Fruit fly (Drosophila melanogaster) whole organism, embryonic: ENCODE measurements around the gene CG10996.

Experiments used
- Atf-2 ChIP-seq: fragments of 200-800 bp; sonication (Bioruptor generic); optimal IDR thresholded peaks from 2 replicates; lab custom pipeline; 2016; ENCODE audit warnings: missing biosample characterization, missing genetic modification characterization
- Atf6 ChIP-seq: fragments of 200-800 bp; sonication (Bioruptor generic); IDR thresholded peaks from 2 replicates; pipeline ENCODE4 v1.3.6; 2022; ENCODE audit warnings: missing biosample characterization, missing genetic modification characterization
- CG10267 ChIP-seq: fragments of 200-800 bp; sonication (Bioruptor generic); optimal IDR thresholded peaks from 2 replicates; lab custom pipeline; 2018; ENCODE audit warnings: missing biosample characterization, mild to moderate bottlenecking, missing genetic modification characterization, moderate library complexity
- CG10979 ChIP-seq: fragments of 200-800 bp; sonication (Bioruptor generic); optimal IDR thresholded peaks from 2 replicates; lab custom pipeline; 2018; ENCODE audit warnings: missing biosample characterization, mild to moderate bottlenecking, missing genetic modification characterization, moderate library complexity
- CG12744 ChIP-seq: fragments of 200-800 bp; sonication (Bioruptor generic); optimal IDR thresholded peaks from 2 replicates; lab custom pipeline; 2016; ENCODE audit warnings: missing biosample characterization, missing genetic modification characterization
- CG13894 ChIP-seq: fragments of 200-800 bp; sonication (Bioruptor generic); optimal IDR thresholded peaks from 3 replicates; lab custom pipeline; 2018; ENCODE audit warnings: missing biosample characterization, mild to moderate bottlenecking, missing genetic modification characterization, moderate library complexity
- CG14014 ChIP-seq: fragments of 200-800 bp; sonication (Bioruptor generic); IDR thresholded peaks from 2 replicates; pipeline ENCODE4 v1.3.6; 2022; ENCODE audit warnings: missing biosample characterization, missing genetic modification characterization
- CG15073 ChIP-seq: fragments of 200-800 bp; sonication (Bioruptor generic); optimal IDR thresholded peaks from 2 replicates; lab custom pipeline; 2016; ENCODE audit warnings: missing biosample characterization, missing genetic modification characterization
- CG15269 ChIP-seq: fragments of 200-800 bp; sonication (Bioruptor generic); optimal IDR thresholded peaks from 2 replicates; lab custom pipeline; 2018; ENCODE audit warnings: missing biosample characterization, mild to moderate bottlenecking, missing genetic modification characterization, moderate library complexity
- CG1603 ChIP-seq: fragments of 200-800 bp; sonication (Bioruptor generic); optimal IDR thresholded peaks from 2 replicates; lab custom pipeline; 2019; ENCODE audit warnings: missing biosample characterization, mild to moderate bottlenecking, missing genetic modification characterization, moderate library complexity
- CG17359 ChIP-seq: fragments of 200-800 bp; sonication (Bioruptor generic); optimal IDR thresholded peaks from 3 replicates; lab custom pipeline; 2018; ENCODE audit warnings: missing biosample characterization, mild to moderate bottlenecking, missing genetic modification characterization, moderate library complexity
- CG2199 ChIP-seq: fragments of 200-800 bp; sonication (Bioruptor generic); IDR thresholded peaks from 3 replicates; pipeline ENCODE4 v1.3.6; 2022; ENCODE audit warnings: missing biosample characterization, missing genetic modification characterization
- CG3163 ChIP-seq: fragments of 200-800 bp; sonication (Bioruptor generic); optimal IDR thresholded peaks from 3 replicates; lab custom pipeline; 2016; ENCODE audit warnings: missing biosample characterization, missing genetic modification characterization
- CG3995 ChIP-seq: fragments of 200-800 bp; sonication (Bioruptor generic); optimal IDR thresholded peaks from 3 replicates; lab custom pipeline; 2016; ENCODE audit warnings: missing biosample characterization, missing genetic modification characterization
- CG7786 ChIP-seq: fragments of 200-800 bp; sonication (Bioruptor generic); optimal IDR thresholded peaks from 2 replicates; lab custom pipeline; 2016; ENCODE audit warnings: missing biosample characterization, missing genetic modification characterization
- CG8924 ChIP-seq: fragments of 200-800 bp; optimal IDR thresholded peaks from 3 replicates; lab custom pipeline; 2019; ENCODE audit warnings: missing biosample characterization, mild to moderate bottlenecking, missing genetic modification characterization, moderate library complexity
- CHES-1-like ChIP-seq: fragments of 200-800 bp; sonication (Bioruptor generic); optimal IDR thresholded peaks from 2 replicates; lab custom pipeline; 2016; ENCODE audit warnings: missing biosample characterization, missing genetic modification characterization
- D19B ChIP-seq: fragments of 200-800 bp; sonication (Bioruptor generic); optimal IDR thresholded peaks from 2 replicates; lab custom pipeline; 2017; ENCODE audit warnings: missing biosample characterization, mild to moderate bottlenecking, missing genetic modification characterization
- Dip2 ChIP-seq: fragments of 200-800 bp; sonication (Bioruptor generic); IDR thresholded peaks from 2 replicates; pipeline ENCODE4 v1.3.6; 2022; ENCODE audit warnings: missing biosample characterization, missing genetic modification characterization
- Doc2 ChIP-seq: fragments of 200-800 bp; sonication (Bioruptor generic); IDR thresholded peaks from 2 replicates; pipeline ENCODE4 v1.3.6; 2022; ENCODE audit warnings: missing biosample characterization, missing genetic modification characterization
- Elba2 ChIP-seq: fragments of 200-800 bp; sonication (Bioruptor generic); optimal IDR thresholded peaks from 3 replicates; lab custom pipeline; 2016; ENCODE audit warnings: missing biosample characterization, missing genetic modification characterization
- Ets65A ChIP-seq: fragments of 200-800 bp; sonication (Bioruptor generic); peaks from one replicate; lab custom pipeline; 2016; ENCODE audit warnings: missing biosample characterization, missing genetic modification characterization
- Fer1 ChIP-seq: fragments of 200-800 bp; sonication (Bioruptor generic); optimal IDR thresholded peaks from 2 replicates; lab custom pipeline; 2017; ENCODE audit warnings: missing biosample characterization, mild to moderate bottlenecking, missing genetic modification characterization
- Gsc ChIP-seq: fragments of 200-800 bp; sonication (Bioruptor generic); IDR thresholded peaks from 2 replicates; pipeline ENCODE4 v1.3.6; 2022; ENCODE audit warnings: missing biosample characterization, missing genetic modification characterization
- H15 ChIP-seq: fragments of 200-800 bp; sonication (Bioruptor generic); IDR thresholded peaks from 3 replicates; pipeline ENCODE4 v1.3.6; 2022; ENCODE audit warnings: missing biosample characterization, missing genetic modification characterization
- HLH3B ChIP-seq: fragments of 200-800 bp; sonication (Bioruptor generic); IDR thresholded peaks from 2 replicates; pipeline ENCODE4 v1.3.6; 2022; ENCODE audit warnings: missing biosample characterization, missing genetic modification characterization
- Lhr ChIP-seq: fragments of 200-800 bp; sonication (Bioruptor generic); optimal IDR thresholded peaks from 3 replicates; lab custom pipeline; 2017; ENCODE audit warnings: mild to moderate bottlenecking, missing biosample characterization, missing genetic modification reagents, missing genetic modification characterization
- Max ChIP-seq: fragments of 200-800 bp; sonication (Bioruptor generic); optimal IDR thresholded peaks from 2 replicates; lab custom pipeline; 2016; ENCODE audit warnings: missing biosample characterization, mild to moderate bottlenecking, missing genetic modification characterization
- Ptx1 ChIP-seq: fragments of 200-800 bp; sonication (Bioruptor generic); IDR thresholded peaks from 2 replicates; pipeline ENCODE4 v1.3.6; 2022; ENCODE audit warnings: missing biosample characterization, missing genetic modification characterization
- Sox100B ChIP-seq: fragments of 200-800 bp; sonication (Bioruptor generic); optimal IDR thresholded peaks from 3 replicates; lab custom pipeline; 2018; ENCODE audit warnings: missing biosample characterization, mild to moderate bottlenecking, missing genetic modification characterization
- Taf1 ChIP-seq: fragments of 200-800 bp; sonication (Bioruptor generic); IDR thresholded peaks from 2 replicates; pipeline ENCODE4 v1.3.6; 2022; ENCODE audit warnings: missing biosample characterization, missing genetic modification characterization
- bab2 ChIP-seq: fragments of 200-800 bp; sonication (Bioruptor generic); optimal IDR thresholded peaks from 2 replicates; lab custom pipeline; 2016; ENCODE audit warnings: missing biosample characterization, missing genetic modification characterization
- bsh ChIP-seq, 2 experiments: fragments of 200-800 bp; sonication (Bioruptor generic); optimal IDR thresholded peaks; 2 replicates each; lab custom pipeline; 2017 to 2018; ENCODE audit warnings: mild to moderate bottlenecking in 2 of 2, missing biosample characterization in 2 of 2, missing genetic modification characterization in 2 of 2, moderate library complexity in 1 of 2
- esg ChIP-seq: fragments of 200-800 bp; sonication (Bioruptor generic); conservative IDR thresholded peaks from 2 replicates; pipeline ENCODE4 v1.3.6; 2022; ENCODE audit warnings: missing biosample characterization, missing genetic modification characterization
- fd3F ChIP-seq: fragments of 200-800 bp; sonication (Bioruptor generic); optimal IDR thresholded peaks from 2 replicates; lab custom pipeline; 2018; ENCODE audit warnings: missing biosample characterization, mild to moderate bottlenecking, missing genetic modification characterization, moderate library complexity
- her ChIP-seq: fragments of 200-800 bp; sonication (Bioruptor generic); optimal IDR thresholded peaks from 2 replicates; lab custom pipeline; 2016; ENCODE audit warnings: missing biosample characterization, missing genetic modification characterization
- kay ChIP-seq: fragments of 200-800 bp; sonication (Bioruptor generic); optimal IDR thresholded peaks from 2 replicates; lab custom pipeline; 2016; ENCODE audit warnings: missing biosample characterization, missing genetic modification characterization
- knrl ChIP-seq: fragments of 200-800 bp; sonication (Bioruptor generic); IDR thresholded peaks from 3 replicates; pipeline ENCODE4 v1.3.6; 2022; ENCODE audit warnings: missing biosample characterization, missing genetic modification characterization; ENCODE audit not compliant: partially characterized antibody
- maf-S ChIP-seq: fragments of 200-800 bp; sonication (Bioruptor generic); optimal IDR thresholded peaks from 2 replicates; lab custom pipeline; 2016; ENCODE audit warnings: missing biosample characterization, missing genetic modification characterization
- mld ChIP-seq: fragments of 200-800 bp; sonication (Bioruptor generic); IDR thresholded peaks from 3 replicates; pipeline ENCODE4 v1.3.6; 2022; ENCODE audit warnings: missing biosample characterization, missing genetic modification characterization; ENCODE audit not compliant: partially characterized antibody
- onecut ChIP-seq: fragments of 200-800 bp; sonication (Bioruptor generic); IDR thresholded peaks from 2 replicates; pipeline ENCODE4 v1.3.6; 2022; ENCODE audit warnings: missing biosample characterization, missing genetic modification characterization
- psq ChIP-seq: fragments of 200-800 bp; sonication (Bioruptor generic); optimal IDR thresholded peaks from 2 replicates; lab custom pipeline; 2017; ENCODE audit warnings: missing biosample characterization, missing genetic modification characterization
- repo ChIP-seq: fragments of 200-800 bp; sonication (Bioruptor generic); optimal IDR thresholded peaks from 2 replicates; lab custom pipeline; 2016; ENCODE audit warnings: missing biosample characterization, missing genetic modification characterization
- ro ChIP-seq: fragments of 200-800 bp; sonication (Bioruptor generic); IDR thresholded peaks from 2 replicates; pipeline ENCODE4 v1.3.6; 2022; ENCODE audit warnings: missing biosample characterization, missing genetic modification characterization
- sim ChIP-seq: fragments of 200-800 bp; sonication (Bioruptor generic); IDR thresholded peaks from 2 replicates; pipeline ENCODE4 v1.3.6; 2022; ENCODE audit warnings: missing biosample characterization, missing genetic modification characterization
- sqz ChIP-seq: fragments of 200-800 bp; sonication (Bioruptor generic); optimal IDR thresholded peaks from 3 replicates; lab custom pipeline; 2018; ENCODE audit warnings: missing biosample characterization, mild to moderate bottlenecking, missing genetic modification characterization
- vnd ChIP-seq: fragments of 200-800 bp; sonication (Bioruptor generic); IDR thresholded peaks from 3 replicates; pipeline ENCODE4 v1.3.6; 2022; ENCODE audit warnings: missing biosample characterization, missing genetic modification characterization; ENCODE audit not compliant: partially characterized antibody
- zen ChIP-seq: fragments of 200-800 bp; sonication (Bioruptor generic); optimal IDR thresholded peaks from 3 replicates; lab custom pipeline; 2018; ENCODE audit warnings: missing biosample characterization, mild to moderate bottlenecking, missing genetic modification characterization, moderate library complexity
- zfh1 ChIP-seq: fragments of 200-800 bp; sonication (Bioruptor generic); IDR thresholded peaks from 3 replicates; pipeline ENCODE4 v1.3.6; 2022; ENCODE audit warnings: missing biosample characterization, missing genetic modification characterization

Gene CG10996

DNA sequence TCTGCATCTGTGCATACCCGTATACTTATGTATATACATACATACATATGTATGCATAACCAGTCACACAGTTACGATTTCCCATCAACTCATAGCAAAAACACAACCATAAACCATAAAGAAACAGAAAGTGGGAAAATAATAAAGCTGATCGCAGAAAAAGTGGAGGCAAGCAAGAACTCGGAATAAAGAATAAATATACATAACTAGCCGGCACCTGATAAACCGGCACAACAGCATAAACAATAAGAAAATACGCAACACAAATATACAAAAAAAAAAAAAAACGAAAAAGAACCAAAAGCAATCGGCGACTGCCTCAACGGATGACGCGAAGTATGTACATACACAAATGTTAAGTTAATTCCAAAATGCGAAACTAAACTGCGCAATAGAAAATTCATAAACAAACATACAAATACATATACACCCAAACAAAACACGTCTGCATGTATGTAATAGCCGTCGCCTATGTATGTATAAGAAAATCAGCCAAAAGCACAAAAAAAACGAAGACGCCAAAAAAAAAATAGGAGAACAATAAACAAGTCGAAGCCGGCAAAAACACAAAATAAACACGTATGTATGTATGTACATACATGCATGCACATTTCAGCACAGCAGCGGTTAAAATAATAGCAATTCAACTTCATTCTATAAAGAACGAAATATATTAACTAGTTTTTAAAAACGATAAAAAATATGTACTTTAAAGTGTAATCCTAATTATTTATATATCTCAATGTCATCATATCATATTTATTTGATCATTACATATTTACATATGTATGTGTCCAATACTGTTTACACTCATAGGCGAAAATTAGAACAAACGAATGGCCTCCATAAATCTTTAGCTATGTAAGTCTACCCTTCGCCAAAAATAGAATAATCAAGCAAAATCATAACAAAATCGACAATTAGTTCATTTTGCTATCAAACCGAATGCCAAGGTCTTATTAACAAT, 48.2 kb downstream of the CG10996 start (continued):
- peak; percentile 62 for TF ChIP-seq zfh1 (GFP tag; lab: Robert Waterston, UW)
- peak; percentile 46; the same call in 1 of the 3 replicates for TF ChIP-seq H15 (GFP tag; lab: Robert Waterston, UW)
- peak; percentile 78 for TF ChIP-seq Fer1 (GFP tag; lab: Kevin White, UChicago)
- peak; percentile 45 for TF ChIP-seq CHES-1-like (GFP tag; lab: Kevin White, UChicago)
- TF ChIP-seq CG15073: no peak
- peak; percentile 69 for TF ChIP-seq Sox100B (GFP tag; lab: Kevin White, UChicago)
- no peak for TF ChIP-seq CG2199
- peak; percentile 82 for TF ChIP-seq Ptx1
- peak; percentile 2 for TF ChIP-seq Atf-2 (GFP tag; lab: Kevin White, UChicago)
- TF ChIP-seq bsh (GFP tag; optimal IDR thresholded peaks at IDR 0.05; lab: Kevin White, UChicago): peak in 1 of 2 experiments; percentile 63
- peak; percentile 84 for TF ChIP-seq CG15269 (tag; lab: Kevin White, UChicago)
- TF ChIP-seq sim: peak; percentile 29; the same call in 1 of the 2 replicates
- no peak for TF ChIP-seq Lhr (GFP tag; lab: Kevin White, UChicago)
- peak; percentile 63 for TF ChIP-seq esg (GFP tag; lab: Robert Waterston, UW)
- no peak for TF ChIP-seq Doc2
- peak; percentile 3 for TF ChIP-seq CG13894
- peak; percentile 58 for TF ChIP-seq fd3F (GFP tag; lab: Kevin White, UChicago)
- peak; percentile 41; the same call in 1 of the 2 replicates for TF ChIP-seq Taf1
- peak; percentile 80 for TF ChIP-seq CG8924 (tag; lab: Kevin White, UChicago)
- TF ChIP-seq repo (GFP tag; lab: Kevin White, UChicago): no peak
- TF ChIP-seq CG3995 (GFP tag; lab: Kevin White, UChicago): no peak
- peak; percentile 59 for TF ChIP-seq CG1603 (tag; lab: Kevin White, UChicago)
- no peak for TF ChIP-seq Max (GFP tag; lab: Kevin White, UChicago)
- TF ChIP-seq zen: peak; percentile 22
- TF ChIP-seq CG10979 (tag; lab: Kevin White, UChicago): peak; percentile 61
- TF ChIP-seq Ets65A (GFP tag; lab: Kevin White, UChicago): no peak
- peak; percentile 30 for TF ChIP-seq bab2 (GFP tag; lab: Kevin White, UChicago)
- TF ChIP-seq Elba2 (GFP tag; lab: Kevin White, UChicago): no peak
- peak; percentile 19 for TF ChIP-seq kay (GFP tag; lab: Kevin White, UChicago)
- no peak for TF ChIP-seq knrl (GFP tag; lab: Robert Waterston, UW)
- TF ChIP-seq ro: 0 out of 2 replicates have a peak, but pooled peaks have one; percentile 16
- TF ChIP-seq CG3163: no peak
- no peak for TF ChIP-seq her (GFP tag; lab: Kevin White, UChicago)
- no peak for TF ChIP-seq vnd
- no peak for TF ChIP-seq maf-S (GFP tag; lab: Kevin White, UChicago)
- TF ChIP-seq CG17359: peak; percentile 66
- TF ChIP-seq CG7786 (GFP tag; lab: Kevin White, UChicago): peak; percentile 12
- peak; percentile 50 for TF ChIP-seq D19B (GFP tag; lab: Kevin White, UChicago)
- peak; percentile 78 for TF ChIP-seq HLH3B (GFP tag; lab: Robert Waterston, UW)
- TF ChIP-seq Gsc (GFP tag; lab: Robert Waterston, UW): no peak
- TF ChIP-seq Atf6 (GFP tag; lab: Robert Waterston, UW): peak; percentile 89
- peak; percentile 82 for TF ChIP-seq sqz
- peak; percentile 80 for TF ChIP-seq CG14014 (GFP tag; lab: Robert Waterston, UW)
- TF ChIP-seq onecut (GFP tag; lab: Robert Waterston, UW): peak; percentile 33; the same call in 1 of the 2 replicates
- no peak for TF ChIP-seq Dip2
- TF ChIP-seq CG12744 (GFP tag; lab: Kevin White, UChicago): no peak
- peak; percentile 64 for TF ChIP-seq CG10267
- peak; percentile 62 for TF ChIP-seq psq (GFP tag; lab: Kevin White, UChicago)
- no peak for TF ChIP-seq mld (GFP tag; lab: Robert Waterston, UW)
